Fruit fly (Drosophila melanogaster): Measurements from ENCODE around the gene Nup205.

The Nup205 gene

DNA sequence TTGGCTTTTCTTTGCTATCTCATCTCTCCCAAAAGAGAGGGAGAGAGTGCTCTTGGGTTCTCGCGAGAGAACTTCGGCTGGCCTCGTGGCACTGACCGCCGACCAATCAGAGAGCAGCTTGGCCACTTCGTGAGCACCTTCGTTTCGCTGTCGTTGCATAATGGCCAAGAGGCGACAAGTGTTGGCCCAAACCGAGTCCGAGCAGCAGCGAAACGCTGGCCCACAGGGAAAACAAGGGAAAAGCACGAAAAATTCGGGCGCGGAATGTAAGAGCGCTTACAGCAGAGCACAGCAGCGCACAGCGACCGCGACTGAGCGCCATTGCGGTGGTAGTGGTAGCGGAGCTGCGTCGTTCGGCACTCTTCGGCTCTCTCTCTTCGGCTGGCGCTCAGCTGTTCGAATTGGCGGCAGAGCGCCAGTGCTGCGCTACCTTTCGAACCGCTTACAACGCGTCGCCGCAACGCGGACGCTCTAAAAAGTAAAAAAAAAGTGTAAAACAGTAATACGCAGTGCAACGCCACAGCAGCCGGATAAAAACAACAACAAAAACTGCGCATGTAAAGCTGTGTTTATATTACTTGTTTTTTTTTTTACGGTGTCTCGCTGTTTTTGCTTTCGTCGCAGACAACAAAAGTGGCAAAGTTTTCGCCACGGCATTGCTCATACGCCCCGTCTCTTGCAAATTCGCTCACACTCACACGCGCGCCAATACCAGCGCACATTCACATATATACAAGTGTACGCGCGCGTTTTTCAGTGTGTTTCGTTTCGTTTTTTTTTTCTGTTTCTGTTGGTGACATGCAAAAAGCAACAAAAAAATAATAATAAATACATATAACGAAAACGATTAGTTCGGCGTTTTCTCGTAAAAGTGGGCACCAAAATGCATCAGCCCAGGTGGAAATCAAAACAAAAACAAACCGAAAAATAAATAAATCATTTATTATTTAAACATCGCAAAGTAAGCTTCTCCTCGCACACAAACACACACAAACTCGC, 35.2 kb downstream of the Nup205 start (continued):
- TF ChIP-seq CG16813 (GFP tag; IDR thresholded peaks at IDR 0.05; ENCODE audit: partially characterized antibody) (peak; percentile 38; the same call in 1 of the 3 replicates), CG5180 (GFP tag; optimal IDR thresholded peaks at IDR 0.05) (peak; percentile 69), CG13624 (GFP tag; optimal IDR thresholded peaks at IDR 0.05) (peak; percentile 61), CG3163 (GFP tag; optimal IDR thresholded peaks at IDR 0.05) (peak; percentile 89), CG2678 (tag; optimal IDR thresholded peaks at IDR 0.05) (peak; percentile 19), Deaf1 (tag; optimal IDR thresholded peaks at IDR 0.05) (peak; percentile 99), CG32532 (GFP tag; IDR thresholded peaks at IDR 0.05) (peak; percentile 46; the same call in 1 of the 2 replicates), inv (GFP tag; IDR thresholded peaks at IDR 0.05; ENCODE audit: partially characterized antibody) (peak; percentile 12; the same call in 1 of the 2 replicates), CG11504 (tag; optimal IDR thresholded peaks at IDR 0.05) (peak; percentile 6), Dll (GFP tag; IDR thresholded peaks at IDR 0.05; ENCODE audit: partially characterized antibody) (peak; percentile 63; the same call in 2 of the 4 replicates), pros (GFP tag; optimal IDR thresholded peaks at IDR 0.05) (peak; percentile 79), nom (GFP tag; optimal IDR thresholded peaks at IDR 0.05) (peak; percentile 79), Bgb (GFP tag; IDR thresholded peaks at IDR 0.05; ENCODE audit: partially characterized antibody) (peak; percentile 57; the same call in 1 of the 2 replicates), caup (GFP tag; optimal IDR thresholded peaks at IDR 0.05; ENCODE audit: severe bottlenecking) (peak; percentile 27), kni (GFP tag; optimal IDR thresholded peaks at IDR 0.05) (peak; percentile 39), CG11456 (GFP tag; IDR thresholded peaks at IDR 0.05) (0 out of 3 replicates have a peak, but pooled peaks have one; percentile 22), Hmr (GFP tag; optimal IDR thresholded peaks at IDR 0.05) (peak; percentile 32), CG5953 (GFP tag; IDR thresholded peaks at IDR 0.05) (0 out of 2 replicates have a peak, but pooled peaks have one; percentile 36), Drgx (GFP tag; IDR thresholded peaks at IDR 0.05) (peak; percentile 81), hkb (optimal IDR thresholded peaks at IDR 0.05) (no peak), hkb (GFP tag; IDR thresholded peaks at IDR 0.05) (peak; percentile 28; the same call in 1 of the 2 replicates), lab (GFP tag; optimal IDR thresholded peaks at IDR 0.05) (peak; percentile 44), CG6689 (GFP tag; IDR thresholded peaks at IDR 0.05) (0 out of 2 replicates have a peak, but pooled peaks have one; percentile 20), CG17359 (tag; optimal IDR thresholded peaks at IDR 0.05) (peak; percentile 17), CG6175 (GFP tag; IDR thresholded peaks at IDR 0.05) (peak; percentile 57; the same call in 1 of the 3 replicates), ttk (GFP tag; IDR thresholded peaks at IDR 0.05) (0 out of 2 replicates have a peak, but pooled peaks have one; percentile 23), CG2120 (GFP tag; optimal IDR thresholded peaks at IDR 0.05) (peak; percentile 15), Rfx (GFP tag; IDR thresholded peaks at IDR 0.05) (peak; percentile 36; the same call in 1 of the 2 replicates), Hr51 (GFP tag; optimal IDR thresholded peaks at IDR 0.05) (peak in 1 of 2 experiments; percentile 1), Meics (GFP tag; optimal IDR thresholded peaks at IDR 0.05) (peak; percentile 13), CG3281 (GFP tag; optimal IDR thresholded peaks at IDR 0.05) (peak; percentile 8), stwl (tag; optimal IDR thresholded peaks at IDR 0.05) (no peak), CG10543 (GFP tag; optimal IDR thresholded peaks at IDR 0.05) (peak; percentile 83), Nf-YB (GFP tag; optimal IDR thresholded peaks at IDR 0.05) (peak; percentile 97), gsb-n (tag; optimal IDR thresholded peaks at IDR 0.05) (peak; percentile 33), pan (optimal IDR thresholded peaks at IDR 0.05) (no peak), pan (GFP tag; optimal IDR thresholded peaks at IDR 0.05 in 1 of 2, IDR thresholded peaks at IDR 0.05 in 1 of 2) (peak in 1 of 2 experiments; percentile 17), CG17361 (GFP tag; IDR thresholded peaks at IDR 0.05) (0 out of 3 replicates have a peak, but pooled peaks have one; percentile 17), CG12071 (GFP tag; optimal IDR thresholded peaks at IDR 0.05) (no peak), nau (GFP tag; optimal IDR thresholded peaks at IDR 0.05) (peak; percentile 3), CG10366 (GFP tag; IDR thresholded peaks at IDR 0.05) (no peak), CG8478 (optimal IDR thresholded peaks at IDR 0.05) (no peak), YL-1 (GFP tag; optimal IDR thresholded peaks at IDR 0.05) (peak; percentile 14), Opbp (GFP tag; IDR thresholded peaks at IDR 0.05; ENCODE audit: partially characterized antibody) (0 out of 3 replicates have a peak, but pooled peaks have one; percentile 10), eve (GFP tag; optimal IDR thresholded peaks at IDR 0.05) (no peak), HLH54F (GFP tag; optimal IDR thresholded peaks at IDR 0.05) (no peak)

Measured in whole organism, embryonic.